Worm (Caenorhabditis elegans) whole organism, L4 larva: Measurements from ENCODE around the gene Y57E12AL.6.

Experiments used
- F10B5.3 ChIP-seq: sonication (generic microtip); optimal IDR thresholded peaks from 2 replicates; lab custom pipeline; 2016; ENCODE audit warnings: mild to moderate bottlenecking, missing genetic modification characterization, missing compliant biosample characterization
- F26F4.8 ChIP-seq: fragments of 200-800 bp; sonication (Bioruptor generic); conservative IDR thresholded peaks from 2 replicates; pipeline ENCODE4 v1.3.6; 2022; ENCODE audit warnings: missing genetic modification characterization, missing compliant biosample characterization
- F49E8.2 ChIP-seq: sonication (generic microtip); optimal IDR thresholded peaks from 2 replicates; lab custom pipeline; 2016; ENCODE audit warnings: missing compliant biosample characterization, mild to moderate bottlenecking, missing genetic modification characterization, borderline replicate concordance
- Y105C5A.15 ChIP-seq: fragments of 200-800 bp; sonication (Bioruptor generic); IDR thresholded peaks from 2 replicates; pipeline ENCODE4 v1.3.6; 2022; ENCODE audit warnings: missing genetic modification characterization, missing compliant biosample characterization
- Y48G9A.11 ChIP-seq: fragments of 200-800 bp; sonication (Bioruptor generic); IDR thresholded peaks from 2 replicates; pipeline ENCODE4 v1.3.6; 2022; ENCODE audit warnings: missing genetic modification reagents, missing genetic modification characterization, missing compliant biosample characterization
- ZK337.2 ChIP-seq: fragments of 200-800 bp; sonication (Bioruptor generic); IDR thresholded peaks from 2 replicates; pipeline ENCODE4 v1.3.6; 2022; ENCODE audit warnings: missing genetic modification reagents, missing genetic modification characterization, missing compliant biosample characterization
- ZK546.5 ChIP-seq, 2 experiments: sonication (generic microtip); optimal IDR thresholded peaks; 2 replicates each; lab custom pipeline; 2017; ENCODE audit warnings: missing biosample characterization in 2 of 2, missing genetic modification characterization in 2 of 2
- aha-1 ChIP-seq: fragments of 150-350 bp; peaks from one replicate; lab custom pipeline; 2014; ENCODE audit warnings: missing biosample characterization, missing genetic modification characterization
- arid-1 ChIP-seq: fragments of 200-800 bp; sonication (Bioruptor generic); conservative IDR thresholded peaks from 2 replicates; pipeline ENCODE4 v1.3.6; 2022; ENCODE audit warnings: missing genetic modification reagents, missing genetic modification characterization, missing compliant biosample characterization
- attf-4 ChIP-seq: sonication (generic microtip); optimal IDR thresholded peaks from 3 replicates; lab custom pipeline; 2017; ENCODE audit warnings: missing biosample characterization, missing genetic modification characterization
- ceh-20 ChIP-seq: fragments of 200-800 bp; sonication (Bioruptor generic); IDR thresholded peaks from 2 replicates; pipeline ENCODE4 v1.3.6; 2022; ENCODE audit warnings: missing genetic modification reagents, missing genetic modification characterization, missing compliant biosample characterization
- ceh-28 ChIP-seq: fragments of 150-350 bp; optimal IDR thresholded peaks from 2 replicates; lab custom pipeline; 2014; ENCODE audit warnings: missing biosample characterization, missing genetic modification reagents, missing genetic modification characterization
- ceh-44 ChIP-seq: fragments of 200-800 bp; sonication (Bioruptor generic); IDR thresholded peaks from 2 replicates; pipeline ENCODE4 v1.3.6; 2022; ENCODE audit warnings: missing genetic modification reagents, missing genetic modification characterization, missing compliant biosample characterization
- ctbp-1 ChIP-seq: fragments of 200-800 bp; sonication (Bioruptor generic); IDR thresholded peaks from 2 replicates; pipeline ENCODE4 v1.3.6; 2022; ENCODE audit warnings: missing genetic modification reagents, missing genetic modification characterization, missing compliant biosample characterization
- daf-12 ChIP-seq: fragments of 150-350 bp; optimal IDR thresholded peaks from 2 replicates; lab custom pipeline; 2014; ENCODE audit warnings: missing biosample characterization, missing genetic modification reagents, missing genetic modification characterization
- daf-19 ChIP-seq: fragments of 200-800 bp; sonication (Bioruptor generic); conservative IDR thresholded peaks from 2 replicates; pipeline ENCODE4 v1.3.6; 2022; ENCODE audit warnings: missing genetic modification characterization, missing compliant biosample characterization
- daf-8 ChIP-seq: fragments of 200-800 bp; sonication (Bioruptor generic); IDR thresholded peaks from 2 replicates; pipeline ENCODE4 v1.3.6; 2022; ENCODE audit warnings: missing genetic modification characterization, missing compliant biosample characterization
- duxl-1 ChIP-seq: sonication (generic microtip); optimal IDR thresholded peaks from 2 replicates; lab custom pipeline; 2016; ENCODE audit warnings: mild to moderate bottlenecking, missing genetic modification characterization, moderate library complexity, missing compliant biosample characterization; ENCODE audit not compliant: poor library complexity
- dve-1 ChIP-seq: sonication (generic microtip); optimal IDR thresholded peaks from 2 replicates; lab custom pipeline; 2017; ENCODE audit warnings: antibody characterized with exemption, mild to moderate bottlenecking, missing genetic modification characterization, missing compliant biosample characterization; ENCODE audit not compliant: insufficient read depth
- fkh-10 ChIP-seq: fragments of 150-350 bp; optimal IDR thresholded peaks from 2 replicates; lab custom pipeline; 2014; ENCODE audit warnings: missing biosample characterization, missing genetic modification reagents, missing genetic modification characterization
- hif-1 ChIP-seq, 2 experiments: sonication (generic microtip); optimal IDR thresholded peaks; 2 replicates each; lab custom pipeline; 2016 to 2017; ENCODE audit warnings: missing compliant biosample characterization in 2 of 2, missing genetic modification characterization in 2 of 2, missing genetic modification reagents in 2 of 2, missing genotype in 2 of 2, mild to moderate bottlenecking in 1 of 2
- hlh-11 ChIP-seq: fragments of 200-800 bp; sonication (Bioruptor generic); optimal IDR thresholded peaks from 2 replicates; lab custom pipeline; 2018; ENCODE audit warnings: mild to moderate bottlenecking, missing genetic modification characterization, missing compliant biosample characterization
- lin-15B ChIP-seq: fragments of 150-350 bp; sonication (generic microtip); optimal IDR thresholded peaks from 3 replicates; lab custom pipeline; 2014; ENCODE audit warnings: missing biosample characterization, missing genetic modification characterization
- lin-29 ChIP-seq: fragments of 200-800 bp; sonication (Bioruptor generic); IDR thresholded peaks from 2 replicates; pipeline ENCODE4 v1.3.6; 2022; ENCODE audit warnings: missing genetic modification reagents, missing genetic modification characterization, missing compliant biosample characterization
- madf-9 ChIP-seq: fragments of 200-800 bp; sonication (Bioruptor generic); conservative IDR thresholded peaks from 2 replicates; pipeline ENCODE4 v1.3.6; 2022; ENCODE audit warnings: missing genetic modification reagents, missing genetic modification characterization, missing compliant biosample characterization
- mdt-29 ChIP-seq: fragments of 200-800 bp; sonication (Bioruptor generic); IDR thresholded peaks from 2 replicates; pipeline ENCODE4 v1.3.6; 2022; ENCODE audit warnings: missing genetic modification reagents, missing genetic modification characterization, missing compliant biosample characterization
- mxl-2 ChIP-seq: fragments of 200-800 bp; sonication (Bioruptor generic); conservative IDR thresholded peaks from 2 replicates; pipeline ENCODE4 v1.3.6; 2022; ENCODE audit warnings: missing genetic modification reagents, missing genetic modification characterization, missing compliant biosample characterization
- nhr-10 ChIP-seq: fragments of 150-350 bp; optimal IDR thresholded peaks from 2 replicates; lab custom pipeline; 2014; ENCODE audit warnings: missing biosample characterization, missing genetic modification characterization
- nhr-28 ChIP-seq: fragments of 150-350 bp; optimal IDR thresholded peaks from 2 replicates; lab custom pipeline; 2014; ENCODE audit warnings: missing biosample characterization, missing genetic modification characterization
- nhr-42 ChIP-seq: fragments of 200-800 bp; sonication (Bioruptor generic); IDR thresholded peaks from 2 replicates; pipeline ENCODE4 v1.3.6; 2022; ENCODE audit warnings: missing genetic modification characterization, missing compliant biosample characterization
- pha-4 ChIP-seq, 2 experiments: fragments of 150-350 bp in 1 of 2; fragments of 200-800 bp in 1 of 2; sonication (Bioruptor generic) in 1 of 2; IDR thresholded peaks in 1 of 2; optimal IDR thresholded peaks in 1 of 2; 2 replicates each; pipeline versions ENCODE4 v1.3.6 to Lab custom; 2014 to 2022; ENCODE audit warnings: missing genetic modification characterization in 2 of 2, missing genetic modification reagents in 2 of 2, missing biosample characterization in 1 of 2, missing compliant biosample characterization in 1 of 2
- sdz-12 ChIP-seq: fragments of 200-800 bp; sonication (Bioruptor generic); optimal IDR thresholded peaks from 2 replicates; lab custom pipeline; 2018; ENCODE audit warnings: mild to moderate bottlenecking, missing genetic modification characterization, missing compliant biosample characterization
- set-16 ChIP-seq: fragments of 200-800 bp; sonication (Bioruptor generic); IDR thresholded peaks from 2 replicates; pipeline ENCODE4 v1.3.6; 2022; ENCODE audit warnings: missing genetic modification reagents, missing genetic modification characterization, missing compliant biosample characterization
- skn-1 ChIP-seq: fragments of 150-350 bp; optimal IDR thresholded peaks from 2 replicates; lab custom pipeline; 2014; ENCODE audit warnings: missing biosample characterization, missing genetic modification characterization
- tra-1 ChIP-seq: fragments of 200-800 bp; sonication (Bioruptor generic); IDR thresholded peaks from 2 replicates; pipeline ENCODE4 v1.3.6; 2022; ENCODE audit warnings: missing genetic modification reagents, missing genetic modification characterization, missing compliant biosample characterization
- unc-130 ChIP-seq: sonication (generic microtip); optimal IDR thresholded peaks from 2 replicates; lab custom pipeline; 2016; ENCODE audit warnings: missing genetic modification reagents, missing genetic modification characterization, missing compliant biosample characterization
- vab-7 ChIP-seq: fragments of 200-800 bp; sonication (Bioruptor generic); IDR thresholded peaks from 2 replicates; pipeline ENCODE4 v1.3.6; 2022; ENCODE audit warnings: missing genetic modification reagents, missing genetic modification characterization, missing compliant biosample characterization
- zfp-2 ChIP-seq: sonication (generic microtip); optimal IDR thresholded peaks from 2 replicates; lab custom pipeline; 2016; ENCODE audit warnings: mild to moderate bottlenecking, missing genetic modification characterization, missing compliant biosample characterization
- zip-2 ChIP-seq: fragments of 150-350 bp; optimal IDR thresholded peaks from 2 replicates; lab custom pipeline; 2014; ENCODE audit warnings: missing biosample characterization, missing genetic modification characterization
- ztf-11 ChIP-seq: fragments of 150-350 bp; optimal IDR thresholded peaks from 2 replicates; lab custom pipeline; 2014; ENCODE audit warnings: missing biosample characterization, missing genetic modification characterization

Gene Y57E12AL.6

DNA sequence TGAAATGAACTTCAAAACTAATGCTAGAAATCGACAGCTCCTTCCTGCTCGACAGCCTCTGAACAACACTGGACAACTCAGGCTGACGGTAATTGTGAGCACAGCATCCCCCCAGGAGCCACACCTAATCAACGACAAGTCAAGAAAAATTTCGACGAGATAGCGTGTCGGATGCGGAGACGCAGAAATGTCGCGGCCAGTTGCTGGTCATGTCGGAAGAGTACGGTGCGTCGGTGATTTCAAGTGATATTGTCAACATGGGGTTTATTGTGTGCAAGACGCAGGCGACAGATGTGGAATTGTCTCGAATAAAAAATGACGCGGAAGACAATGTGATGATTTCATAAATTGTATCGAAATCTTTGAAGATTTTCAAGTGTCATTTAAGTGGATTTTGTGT, 23.8 kb downstream of the Y57E12AL.6 start, which contains the start of gene twk-11:
twk-11 (minus strand) TSS at position 101 of the 400 bp plus-strand sequence.
- TF ChIP-seq attf-4 (no peak), aha-1 (peak; percentile 7)
- TF ChIP-seq, all 104 proteins: peak for 1

DNA sequence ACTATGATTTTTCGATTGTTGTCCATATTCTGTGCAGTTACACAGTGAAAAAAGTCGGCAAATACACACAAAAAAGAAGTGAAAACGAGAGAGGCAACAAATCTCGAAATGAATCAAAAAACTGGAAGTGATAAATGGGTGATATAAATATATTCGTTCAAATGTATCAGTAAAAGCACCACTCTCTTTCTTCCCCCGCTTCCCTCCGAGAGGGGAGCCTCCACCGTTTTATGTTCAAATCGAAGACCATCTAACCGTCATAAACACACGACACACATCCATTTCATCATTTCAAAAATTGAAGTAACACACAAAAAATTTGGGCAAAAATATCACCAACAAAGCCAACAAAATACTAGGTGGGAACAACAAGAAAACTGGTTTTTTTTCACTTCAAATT, 33.2 kb downstream of the Y57E12AL.6 start, which contains the start of gene F20A1.6:
F20A1.6 (minus strand) TSS at position 101 of the 400 bp plus-strand sequence.
- TF ChIP-seq unc-130 (no peak), sdz-12 (GFP tag; lab: Kevin White, UChicago) (no peak), Y48G9A.11 (no peak), vab-7 (no peak), hif-1 (tag; optimal IDR thresholded peaks at IDR 0.05; lab: Kevin White, UChicago) (no peak), hlh-11 (tag; lab: Kevin White, UChicago) (no peak), pha-4 (GFP tag; IDR thresholded peaks at IDR 0.05; lab: Robert Waterston, UW) (no peak), pha-4 (tag; optimal IDR thresholded peaks at IDR 0.05; lab: Kevin White, UChicago) (no peak), F10B5.3 (tag; lab: Kevin White, UChicago) (no peak), ceh-28 (tag; lab: Kevin White, UChicago) (no peak), ctbp-1 (GFP tag; lab: Robert Waterston, UW) (no peak), ZK546.5 (tag; optimal IDR thresholded peaks at IDR 0.05; lab: Kevin White, UChicago) (no peak), lin-29 (GFP tag; lab: Robert Waterston, UW) (no peak), madf-9 (GFP tag; lab: Robert Waterston, UW) (no peak), zip-2 (tag; lab: Kevin White, UChicago) (no peak)

DNA sequence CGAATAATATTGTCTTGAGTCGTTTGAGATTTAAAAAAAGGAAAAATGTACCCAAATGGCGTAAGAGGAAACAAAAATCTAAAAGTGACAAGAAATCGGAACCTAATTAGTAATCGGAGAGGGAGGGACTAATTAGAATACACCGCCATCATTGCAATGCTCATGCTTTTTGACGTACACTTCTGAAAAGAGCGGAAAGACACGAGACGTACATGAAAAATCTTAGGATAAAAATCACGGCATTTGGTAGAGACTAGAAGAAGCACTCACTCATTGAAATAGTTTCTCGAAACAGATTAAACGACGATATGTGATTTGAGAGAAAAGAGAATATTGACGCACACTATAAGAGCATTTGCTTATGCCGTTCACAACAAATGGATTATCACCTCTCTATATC, 37.3 kb downstream of the Y57E12AL.6 start:
- no peak for TF ChIP-seq ceh-20 (GFP tag; lab: Robert Waterston, UW)
- no peak for TF ChIP-seq mdt-29
- TF ChIP-seq daf-19, result no peak
- TF ChIP-seq Y105C5A.15 (GFP tag; lab: Robert Waterston, UW), result no peak
- no peak for TF ChIP-seq daf-8
- no peak for TF ChIP-seq lin-15B (tag; lab: Kevin White, UChicago)
- no peak for TF ChIP-seq ZK337.2 (GFP tag; lab: Robert Waterston, UW)
- TF ChIP-seq zip-2 (tag; lab: Kevin White, UChicago), result no peak
- TF ChIP-seq daf-12, result no peak
- no peak for TF ChIP-seq lin-29 (GFP tag; lab: Robert Waterston, UW)
- TF ChIP-seq set-16 (GFP tag; lab: Robert Waterston, UW), result no peak
- no peak for TF ChIP-seq fkh-10 (GFP tag; lab: Kevin White, UChicago)
- no peak for TF ChIP-seq skn-1
- no peak for TF ChIP-seq nhr-42 (GFP tag; lab: Robert Waterston, UW)
- TF ChIP-seq tra-1, result no peak
- no peak for TF ChIP-seq F49E8.2
- no peak for TF ChIP-seq ceh-44
- TF ChIP-seq, all 104 proteins: peak for 0

DNA sequence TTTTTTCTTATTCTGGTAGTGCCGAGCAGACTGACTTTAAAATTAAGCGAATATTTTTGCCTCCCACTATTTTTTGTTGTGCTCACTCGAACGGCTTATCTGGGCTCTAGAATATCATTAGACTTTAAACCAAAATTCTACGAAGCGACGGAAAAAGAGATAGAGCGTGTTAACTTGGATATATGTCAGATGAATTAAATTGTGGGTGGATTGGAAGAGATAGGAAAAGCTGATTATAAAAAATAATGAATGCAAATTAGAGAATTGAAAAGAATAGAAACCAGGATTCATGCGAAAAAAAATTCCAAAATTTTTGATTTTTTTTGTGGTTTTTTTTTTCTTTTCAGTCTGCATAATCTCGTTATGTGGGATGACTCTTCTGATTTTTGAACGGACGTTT, 38.5 kb downstream of the Y57E12AL.6 start, which contains the start of gene F20A1.4:
F20A1.4 (minus strand) TSS at position 101 of the 400 bp plus-strand sequence.
- TF ChIP-seq Y105C5A.15 (GFP tag; lab: Robert Waterston, UW) (no peak), mxl-2 (GFP tag; lab: Robert Waterston, UW) (no peak), tra-1 (no peak), zfp-2 (no peak), F10B5.3 (tag; lab: Kevin White, UChicago) (no peak), daf-12 (no peak), ceh-28 (tag; lab: Kevin White, UChicago) (no peak), F26F4.8 (GFP tag; lab: Robert Waterston, UW) (no peak), nhr-28 (tag; lab: Kevin White, UChicago) (no peak), ztf-11 (no peak), duxl-1 (no peak), dve-1 (tag; lab: Kevin White, UChicago) (no peak), nhr-10 (tag; lab: Kevin White, UChicago) (no peak), arid-1 (GFP tag; lab: Robert Waterston, UW) (no peak), lin-15B (tag; lab: Kevin White, UChicago) (no peak)
